Fruit fly (Drosophila melanogaster) whole organism, prepupa: Measurements from ENCODE around the gene CG34301.

ENCODE experiments used
- CG11762 ChIP-seq: fragments of 200-800 bp; sonication (Bioruptor generic); optimal IDR thresholded peaks from 3 replicates; lab custom pipeline; 2016; ENCODE audit warnings: missing biosample characterization, missing genetic modification characterization; ENCODE audit not compliant: insufficient read depth
- CG3919 ChIP-seq: fragments of 200-800 bp; sonication (Bioruptor generic); optimal IDR thresholded peaks from 3 replicates; lab custom pipeline; 2016; ENCODE audit warnings: missing biosample characterization, missing genetic modification characterization
- CG6854 ChIP-seq: fragments of 200-800 bp; sonication (Bioruptor generic); optimal IDR thresholded peaks from 2 replicates; lab custom pipeline; 2017; ENCODE audit warnings: missing biosample characterization, mild to moderate bottlenecking, missing genetic modification characterization
- CG8319 ChIP-seq: fragments of 200-800 bp; sonication (Bioruptor generic); optimal IDR thresholded peaks from 3 replicates; lab custom pipeline; 2016; ENCODE audit warnings: missing biosample characterization, missing genetic modification characterization
- CG8632 ChIP-seq: fragments of 200-800 bp; sonication (Bioruptor generic); optimal IDR thresholded peaks from 3 replicates; lab custom pipeline; 2016; ENCODE audit warnings: missing biosample characterization, missing genetic modification characterization
- CG9139 ChIP-seq: fragments of 200-800 bp; sonication (Bioruptor generic); optimal IDR thresholded peaks from 3 replicates; lab custom pipeline; 2017; ENCODE audit warnings: missing biosample characterization, mild to moderate bottlenecking, missing genetic modification characterization
- Ets96B ChIP-seq: fragments of 200-800 bp; optimal IDR thresholded peaks from 2 replicates; lab custom pipeline; 2019; ENCODE audit warnings: missing biosample characterization, mild to moderate bottlenecking, missing genetic modification characterization, moderate library complexity
- Gug ChIP-seq: fragments of 200-800 bp; sonication (Bioruptor generic); IDR thresholded peaks from 2 replicates; pipeline ENCODE4 v1.3.6; 2022; ENCODE audit warnings: missing biosample characterization, missing genetic modification characterization
- Hr4 ChIP-seq: fragments of 200-800 bp; sonication (Bioruptor generic); optimal IDR thresholded peaks from 3 replicates; lab custom pipeline; 2016; ENCODE audit warnings: missing biosample characterization, missing genetic modification characterization
- acj6 ChIP-seq: fragments of 200-800 bp; sonication (Bioruptor generic); optimal IDR thresholded peaks from 3 replicates; lab custom pipeline; 2016; ENCODE audit warnings: missing biosample characterization, missing genetic modification characterization
- dac ChIP-seq: fragments of 200-800 bp; sonication (Bioruptor generic); optimal IDR thresholded peaks from 2 replicates; lab custom pipeline; 2017; ENCODE audit warnings: missing biosample characterization, mild to moderate bottlenecking, missing genetic modification characterization

DNA sequence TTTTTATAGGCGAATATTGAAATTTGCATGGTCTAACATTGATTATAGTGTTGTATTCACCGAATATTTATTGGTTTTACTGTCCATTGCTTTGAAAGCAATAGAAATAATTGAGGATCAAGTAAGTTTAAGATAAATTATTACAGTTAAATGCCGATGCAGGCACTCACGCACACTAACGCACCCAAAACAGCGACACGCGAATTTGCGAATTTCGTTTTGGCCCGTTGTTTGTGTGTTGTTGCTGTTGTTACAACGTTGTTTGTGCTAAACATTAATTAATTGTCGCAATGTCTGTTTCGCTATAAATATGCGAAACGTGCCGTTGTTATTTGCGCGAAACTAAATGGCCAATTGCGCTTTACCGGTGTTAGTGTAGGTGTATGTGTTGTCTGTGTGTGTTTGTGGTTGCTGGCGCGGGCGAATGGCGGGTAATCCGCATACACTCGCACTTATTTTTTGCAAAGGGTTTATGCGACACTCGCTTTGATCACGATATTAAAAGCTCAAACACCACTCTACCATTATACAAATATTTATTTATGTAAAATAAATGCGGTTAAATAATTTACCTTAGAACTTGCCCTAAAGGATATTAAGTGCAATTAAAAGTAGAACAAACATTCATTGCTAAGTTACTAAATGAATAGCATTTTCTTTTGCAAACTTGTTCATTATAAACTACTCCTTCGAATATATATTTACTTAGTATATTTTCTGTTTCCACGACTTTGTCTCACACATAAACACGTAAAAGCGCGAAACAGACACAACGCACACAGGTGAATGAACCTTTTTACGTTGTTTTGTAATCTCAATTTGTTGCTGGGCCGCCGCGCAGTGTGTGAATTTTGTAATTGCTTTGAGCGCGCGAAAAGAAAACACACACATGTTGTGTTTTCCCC is 25.1 kb upstream of the CG34301 start:
- TF ChIP-seq CG6854 (GFP tag; lab: Kevin White, UChicago) (peak; percentile 33), Ets96B (tag; lab: Kevin White, UChicago) (peak; percentile 64), CG9139 (GFP tag; lab: Kevin White, UChicago) (peak; percentile 35), CG8319 (GFP tag; lab: Kevin White, UChicago) (peak; percentile 71), acj6 (peak; percentile 85), Hr4 (GFP tag; lab: Kevin White, UChicago) (peak; percentile 80), CG8632 (peak; percentile 84), Gug (GFP tag; lab: Robert Waterston, UW) (peak; percentile 50), CG3919 (peak; percentile 75), dac (peak; percentile 73), CG11762 (peak; percentile 68)
